Worm (Caenorhabditis elegans): ENCODE data around the gene C31H1.2.

Gene C31H1.2

ce11 chrIV:5790993-5791392, at the start of gene C31H1.2:
Gene C31H1.2 (plus strand): TSS chrIV:5791293.
- TF ChIP-seq sup-37 (GFP tag; optimal IDR thresholded peaks at IDR 0.05) (no peak), swsn-7 (tag; optimal IDR thresholded peaks at IDR 0.05) (no peak), pqm-1 (tag; optimal IDR thresholded peaks at IDR 0.05) (no peak), unc-30 (tag; optimal IDR thresholded peaks at IDR 0.05) (no peak), lin-14 (GFP tag; optimal IDR thresholded peaks at IDR 0.05) (no peak), dsc-1 (tag; optimal IDR thresholded peaks at IDR 0.05) (no peak), tbx-2 (tag; optimal IDR thresholded peaks at IDR 0.05) (no peak), unc-62 (GFP tag; optimal IDR thresholded peaks at IDR 0.05) (no peak), nhr-90 (tag; optimal IDR thresholded peaks at IDR 0.05; ENCODE audit: poor library complexity) (no peak), mab-9 (GFP tag; IDR thresholded peaks at IDR 0.05) (no peak), ceh-8 (GFP tag; optimal IDR thresholded peaks at IDR 0.05) (no peak), isw-1 (GFP tag; IDR thresholded peaks at IDR 0.05) (no peak), snpc-4 (tag; optimal IDR thresholded peaks at IDR 0.05) (no peak), pax-3 (tag; optimal IDR thresholded peaks at IDR 0.05) (no peak)

DNA sequence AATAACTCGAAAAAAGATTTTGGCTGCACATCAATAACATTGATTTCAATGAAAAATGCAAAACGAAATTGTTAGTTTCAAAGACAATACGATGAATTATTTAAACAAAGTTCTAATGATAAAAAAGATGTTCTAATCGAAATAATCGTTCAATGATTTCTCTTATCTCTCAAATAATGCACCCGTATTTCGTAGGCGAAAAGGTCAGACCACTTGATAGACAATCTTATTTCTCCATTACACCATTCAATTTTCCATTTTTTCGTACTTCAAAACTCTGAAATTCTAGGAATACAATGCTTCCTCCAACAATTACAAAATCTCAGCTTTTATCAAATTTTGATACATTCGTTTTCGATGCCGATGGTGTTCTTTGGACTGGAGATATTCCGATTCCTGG, 47.0 kb upstream of the C31H1.2 start, which contains the start of gene C45E5.1:
Gene C45E5.1 (plus strand): TSS at position 290 of the 400 bp plus-strand sequence.
- TF ChIP-seq rnt-1 (tag; optimal IDR thresholded peaks at IDR 0.05) (no peak), jun-1 (tag; optimal IDR thresholded peaks at IDR 0.05) (no peak), pqm-1 (tag; optimal IDR thresholded peaks at IDR 0.05) (no peak), elt-2 (tag; optimal IDR thresholded peaks at IDR 0.05) (no peak), nhr-237 (tag; optimal IDR thresholded peaks at IDR 0.05) (no peak), snpc-4 (tag; optimal IDR thresholded peaks at IDR 0.05) (no peak), Y116A8C.19 (tag; optimal IDR thresholded peaks at IDR 0.05; ENCODE audit: borderline replicate concordance) (no peak), ceh-90 (tag; optimal IDR thresholded peaks at IDR 0.05) (no peak), isw-1 (GFP tag; IDR thresholded peaks at IDR 0.05) (no peak), sup-37 (GFP tag; optimal IDR thresholded peaks at IDR 0.05) (no peak), C04F5.9 (tag; optimal IDR thresholded peaks at IDR 0.05) (no peak), lin-14 (GFP tag; optimal IDR thresholded peaks at IDR 0.05) (no peak), mep-1 (tag; optimal IDR thresholded peaks at IDR 0.05) (no peak), unc-62 (GFP tag; optimal IDR thresholded peaks at IDR 0.05) (no peak), C16A3.4 (tag; optimal IDR thresholded peaks at IDR 0.05) (no peak), aha-1 (tag; optimal IDR thresholded peaks at IDR 0.05) (no peak), efl-1 (optimal IDR thresholded peaks at IDR 0.05) (no peak), efl-1 (GFP tag; optimal IDR thresholded peaks at IDR 0.05 in 1 of 2) (no peak)

- TF ChIP-seq nhr-90 (tag; optimal IDR thresholded peaks at IDR 0.05; ENCODE audit: poor library complexity), result peak; percentile 26
- peak; percentile 41 for TF ChIP-seq snu-23 (GFP tag; optimal IDR thresholded peaks at IDR 0.05)
- TF ChIP-seq aly-2 (tag; optimal IDR thresholded peaks at IDR 0.05), result no peak
- peak; percentile 48 for TF ChIP-seq nhr-71 (tag; optimal IDR thresholded peaks at IDR 0.05)
- peak; percentile 87 for TF ChIP-seq nhr-20 (tag; optimal IDR thresholded peaks at IDR 0.05)
- TF ChIP-seq grh-1 (GFP tag; IDR thresholded peaks at IDR 0.05), result 0 out of 2 replicates have a peak, but pooled peaks have one; percentile 14
- no peak for TF ChIP-seq ceh-90 (tag; optimal IDR thresholded peaks at IDR 0.05)
- peak; percentile 24 for TF ChIP-seq tbx-2 (tag; optimal IDR thresholded peaks at IDR 0.05)
- TF ChIP-seq mep-1 (tag; optimal IDR thresholded peaks at IDR 0.05), result no peak
- peak; percentile 18 for TF ChIP-seq blmp-1 (tag; optimal IDR thresholded peaks at IDR 0.05)
- peak; percentile 65 for TF ChIP-seq lin-14 (GFP tag; optimal IDR thresholded peaks at IDR 0.05)
- no peak for TF ChIP-seq elt-2 (tag; optimal IDR thresholded peaks at IDR 0.05)
- no peak for TF ChIP-seq skn-1 (tag; optimal IDR thresholded peaks at IDR 0.05)
- peak in 1 of 6 experiments; percentile 29 for TF ChIP-seq elt-3 (tag; optimal IDR thresholded peaks at IDR 0.05)
- TF ChIP-seq egl-27 (tag; optimal IDR thresholded peaks at IDR 0.05), result no peak
- TF ChIP-seq nhr-85 (tag), result peak; percentile 76
- TF ChIP-seq nhr-19 (GFP tag; conservative IDR thresholded peaks at IDR 0.05), result peak; percentile 15
- no peak for TF ChIP-seq unc-30 (tag; optimal IDR thresholded peaks at IDR 0.05)
Measured at ce11 chrIV:5749874-5750273, 41.2 kb upstream of the C31H1.2 start.

DNA sequence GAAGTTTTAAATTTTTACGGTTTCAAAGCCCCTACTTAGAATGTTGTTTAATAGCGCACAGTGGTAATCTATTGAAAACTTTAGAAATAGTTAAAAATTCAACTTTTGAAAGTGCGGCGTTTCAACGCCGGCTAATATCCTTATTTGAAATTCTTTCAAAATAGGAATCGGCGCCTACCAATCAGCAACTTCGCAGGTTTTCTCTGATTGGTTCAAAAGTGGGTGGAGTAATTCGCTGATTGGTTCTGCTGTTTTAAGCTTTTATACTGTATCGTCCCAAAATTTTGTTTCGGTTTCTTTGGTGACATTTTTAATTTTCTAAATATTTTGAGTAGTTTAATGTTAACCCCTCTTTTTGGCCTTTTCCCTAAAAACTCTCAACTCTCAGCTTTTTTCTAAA, 39.1 kb upstream of the C31H1.2 start:
- TF ChIP-seq ets-5 (GFP tag; IDR thresholded peaks at IDR 0.05) (no peak), blmp-1 (tag; optimal IDR thresholded peaks at IDR 0.05) (no peak), unc-62 (GFP tag; optimal IDR thresholded peaks at IDR 0.05) (no peak), fkh-4 (tag; optimal IDR thresholded peaks at IDR 0.05; ENCODE audit: borderline replicate concordance) (no peak), ztf-11 (tag; optimal IDR thresholded peaks at IDR 0.05) (no peak), lin-14 (GFP tag; optimal IDR thresholded peaks at IDR 0.05) (no peak), jun-1 (tag; optimal IDR thresholded peaks at IDR 0.05) (no peak), xbp-1 (tag; optimal IDR thresholded peaks at IDR 0.05) (no peak), nhr-77 (tag; optimal IDR thresholded peaks at IDR 0.05) (no peak), nhr-71 (tag; optimal IDR thresholded peaks at IDR 0.05) (no peak), lin-13 (GFP tag; optimal IDR thresholded peaks at IDR 0.05) (no peak), fkh-8 (tag; optimal IDR thresholded peaks at IDR 0.05) (no peak), ama-1 (optimal IDR thresholded peaks at IDR 0.05) (no peak)
